Fruit fly (Drosophila melanogaster): ENCODE data around the gene CG5877.

Gene CG5877

DNA sequence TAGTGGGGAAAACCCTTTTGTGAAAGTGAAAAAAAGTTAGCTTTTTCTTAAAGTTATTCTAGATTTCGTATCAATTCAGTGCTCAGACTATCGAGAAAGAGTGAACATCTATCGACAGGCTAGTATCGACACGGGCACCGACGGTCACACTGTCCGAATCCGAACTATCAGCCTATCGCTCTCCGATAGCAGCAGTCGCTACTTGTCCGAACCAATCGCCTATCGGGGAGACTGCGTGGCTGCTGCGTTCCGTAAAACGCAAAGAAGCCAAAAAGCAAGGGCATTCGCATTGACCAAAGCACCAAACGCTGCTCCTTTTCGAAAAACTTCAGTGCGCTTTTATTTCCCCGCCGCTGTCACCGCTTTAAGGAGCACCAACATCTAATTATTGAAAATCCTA lies 26.5 kb downstream of the CG5877 start, which contains the start of gene Top1 (continued):
- 0 out of 3 replicates have a peak, but pooled peaks have one; percentile 35 for TF ChIP-seq CG34422 (GFP tag; IDR thresholded peaks at IDR 0.05)
- TF ChIP-seq CG8924 (tag; optimal IDR thresholded peaks at IDR 0.05), result no peak
- no peak for TF ChIP-seq Camta (GFP tag; optimal IDR thresholded peaks at IDR 0.05)
- peak; percentile 72 for TF ChIP-seq CG1603 (tag; optimal IDR thresholded peaks at IDR 0.05)
- TF ChIP-seq Fer1 (GFP tag; optimal IDR thresholded peaks at IDR 0.05), result peak; percentile 18
- no peak for TF ChIP-seq Hmx (GFP tag; optimal IDR thresholded peaks at IDR 0.05)
- TF ChIP-seq PHDP (tag; optimal IDR thresholded peaks at IDR 0.05), result no peak
- TF ChIP-seq GATAe (GFP tag; conservative IDR thresholded peaks at IDR 0.05), result peak; percentile 30; the same call in 1 of the 2 replicates
- peak; percentile 34 for TF ChIP-seq CG13894 (tag; optimal IDR thresholded peaks at IDR 0.05)
- TF ChIP-seq dysf (GFP tag; IDR thresholded peaks at IDR 0.05), result peak; percentile 32; the same call in 1 of the 3 replicates
- no peak for TF ChIP-seq cas (GFP tag; IDR thresholded peaks at IDR 0.05)
- peak; percentile 92 for TF ChIP-seq pzg (GFP tag; optimal IDR thresholded peaks at IDR 0.05)
- no peak for TF ChIP-seq Aef1 (GFP tag; IDR thresholded peaks at IDR 0.05)
- no peak for TF ChIP-seq Mrtf (GFP tag; IDR thresholded peaks at IDR 0.05)
- no peak for TF ChIP-seq ara (GFP tag; IDR thresholded peaks at IDR 0.05)
- TF ChIP-seq mld (GFP tag; IDR thresholded peaks at IDR 0.05; ENCODE audit: partially characterized antibody), result peak; percentile 96
- TF ChIP-seq NC2β (GFP tag; optimal IDR thresholded peaks at IDR 0.05), result peak; percentile 7
- TF ChIP-seq CG18476 (GFP tag; optimal IDR thresholded peaks at IDR 0.05), result no peak
- peak; percentile 71 for TF ChIP-seq CG9437 (GFP tag; optimal IDR thresholded peaks at IDR 0.05)
- peak; percentile 34 for TF ChIP-seq CG17829 (tag; optimal IDR thresholded peaks at IDR 0.05)
- TF ChIP-seq Dek (tag; optimal IDR thresholded peaks at IDR 0.05), result peak; percentile 7
- no peak for TF ChIP-seq ash1 (GFP tag; optimal IDR thresholded peaks at IDR 0.05)
- TF ChIP-seq CG6791 (GFP tag; IDR thresholded peaks at IDR 0.05; ENCODE audit: partially characterized antibody), result peak; percentile 98
- TF ChIP-seq CG6689 (GFP tag; IDR thresholded peaks at IDR 0.05), result no peak
- no peak for TF ChIP-seq CG2875 (GFP tag; optimal IDR thresholded peaks at IDR 0.05)
- TF ChIP-seq sisA (GFP tag; IDR thresholded peaks at IDR 0.05), result 0 out of 2 replicates have a peak, but pooled peaks have one; percentile 22
- peak; percentile 21 for TF ChIP-seq maf-S (GFP tag; optimal IDR thresholded peaks at IDR 0.05)
- peak; percentile 15 for TF ChIP-seq mirr (GFP tag; optimal IDR thresholded peaks at IDR 0.05)
- TF ChIP-seq Dip3 (GFP tag; optimal IDR thresholded peaks at IDR 0.05), result peak; percentile 6
- TF ChIP-seq CG4282 (GFP tag; optimal IDR thresholded peaks at IDR 0.05), result no peak
- TF ChIP-seq CG4360 (GFP tag; IDR thresholded peaks at IDR 0.05), result no peak
- peak; percentile 30 for TF ChIP-seq Sin3A (optimal IDR thresholded peaks at IDR 0.05)
- TF ChIP-seq CG11696 (GFP tag; IDR thresholded peaks at IDR 0.05), result no peak
- TF ChIP-seq ci (GFP tag; IDR thresholded peaks at IDR 0.05), result peak; percentile 65; the same call in 2 of the 3 replicates
- TF ChIP-seq lab (GFP tag; optimal IDR thresholded peaks at IDR 0.05), result peak; percentile 64
- TF ChIP-seq prd (optimal IDR thresholded peaks at IDR 0.05), result no peak
- peak; percentile 38; the same call in 2 of the 3 replicates for TF ChIP-seq prd (GFP tag; IDR thresholded peaks at IDR 0.05)
- TF ChIP-seq fu2 (GFP tag; optimal IDR thresholded peaks at IDR 0.05), result no peak
- TF ChIP-seq Hsf (GFP tag; optimal IDR thresholded peaks at IDR 0.05), result peak; percentile 19
- no peak for TF ChIP-seq Drgx (GFP tag; IDR thresholded peaks at IDR 0.05)
- peak; percentile 90 for TF ChIP-seq Dll (GFP tag; IDR thresholded peaks at IDR 0.05; ENCODE audit: partially characterized antibody)
- peak; percentile 52 for TF ChIP-seq Myb (GFP tag; optimal IDR thresholded peaks at IDR 0.05)
- no peak for TF ChIP-seq CG17802 (tag; optimal IDR thresholded peaks at IDR 0.05)
- no peak for TF ChIP-seq nau (GFP tag; optimal IDR thresholded peaks at IDR 0.05)
- TF ChIP-seq gsb-n (tag; optimal IDR thresholded peaks at IDR 0.05), result no peak
- TF ChIP-seq Xrp1 (GFP tag; IDR thresholded peaks at IDR 0.05), result 0 out of 2 replicates have a peak, but pooled peaks have one; percentile 15
- TF ChIP-seq gro (GFP tag; optimal IDR thresholded peaks at IDR 0.05), result peak; percentile 39
- TF ChIP-seq CG1529 (GFP tag; optimal IDR thresholded peaks at IDR 0.05), result no peak
- TF ChIP-seq unc-4 (GFP tag; IDR thresholded peaks at IDR 0.05; ENCODE audit: partially characterized antibody), result peak; percentile 97
- TF ChIP-seq fd64A (GFP tag; optimal IDR thresholded peaks at IDR 0.05), result no peak
- peak; percentile 29 for TF ChIP-seq CG6765 (GFP tag; optimal IDR thresholded peaks at IDR 0.05)
- TF ChIP-seq Spps (tag; optimal IDR thresholded peaks at IDR 0.05), result no peak

All from whole organism, embryonic.